Worm (Caenorhabditis elegans) whole organism, early embryonic: ENCODE results near the gene Y57A10C.11.

Experiments used
- B0310.2 ChIP-seq: sonication (generic microtip); optimal IDR thresholded peaks from 2 replicates; lab custom pipeline; 2016; ENCODE audit warnings: mild to moderate bottlenecking, missing genetic modification characterization, missing compliant biosample characterization
- F13C5.2 ChIP-seq: sonication (generic microtip); optimal IDR thresholded peaks from 2 replicates; lab custom pipeline; 2017; ENCODE audit warnings: mild to moderate bottlenecking, missing genetic modification characterization, inconsistent platforms, missing compliant biosample characterization
- aly-1 ChIP-seq: sonication (generic microtip); optimal IDR thresholded peaks from 2 replicates; lab custom pipeline; 2016; ENCODE audit warnings: missing genetic modification characterization, missing compliant biosample characterization
- ama-1 ChIP-seq: fragments of 150-350 bp; optimal IDR thresholded peaks from 2 replicates; lab custom pipeline; 2014
- ceh-13 ChIP-seq: fragments of 200-800 bp; sonication (Bioruptor generic); optimal IDR thresholded peaks from 2 replicates; lab custom pipeline; 2018; ENCODE audit warnings: mild to moderate bottlenecking, missing genetic modification characterization, missing compliant biosample characterization
- ceh-36 ChIP-seq: sonication (generic microtip); optimal IDR thresholded peaks from 2 replicates; lab custom pipeline; 2016; ENCODE audit warnings: missing genetic modification characterization, inconsistent platforms, missing compliant biosample characterization
- ets-7 ChIP-seq: sonication (generic microtip); optimal IDR thresholded peaks from 2 replicates; lab custom pipeline; 2016; ENCODE audit warnings: missing genotype, missing genetic modification characterization, missing compliant biosample characterization
- flt-1 ChIP-seq: fragments of 200-800 bp; sonication (Bioruptor generic); IDR thresholded peaks from 2 replicates; pipeline ENCODE4 v1.3.6; 2022; ENCODE audit warnings: missing genetic modification characterization, missing compliant biosample characterization
- hmbx-1 ChIP-seq: sonication (generic microtip); optimal IDR thresholded peaks from 2 replicates; lab custom pipeline; 2016; ENCODE audit warnings: mild to moderate bottlenecking, missing genetic modification characterization, missing compliant biosample characterization
- hmg-4 ChIP-seq: fragments of 200-800 bp; sonication (Bioruptor generic); optimal IDR thresholded peaks from 2 replicates; lab custom pipeline; 2018; ENCODE audit warnings: mild to moderate bottlenecking, missing genetic modification characterization, missing compliant biosample characterization
- hnd-1 ChIP-seq: sonication (generic microtip); optimal IDR thresholded peaks from 2 replicates; lab custom pipeline; 2016; ENCODE audit warnings: missing genetic modification characterization, missing compliant biosample characterization
- pes-1 ChIP-seq: fragments of 200-800 bp; sonication (Bioruptor generic); IDR thresholded peaks from 2 replicates; pipeline ENCODE4 v1.3.6; 2022; ENCODE audit warnings: missing genetic modification reagents, missing genetic modification characterization, missing compliant biosample characterization
- scrt-1 ChIP-seq: fragments of 200-800 bp; sonication (Bioruptor generic); IDR thresholded peaks from 2 replicates; pipeline ENCODE4 v1.3.6; 2022; ENCODE audit warnings: missing genetic modification characterization, missing compliant biosample characterization
- sea-1 ChIP-seq: fragments of 200-800 bp; sonication (Bioruptor generic); conservative IDR thresholded peaks from 2 replicates; pipeline ENCODE4 v1.3.6; 2022; ENCODE audit warnings: missing genetic modification characterization, missing compliant biosample characterization
- tbx-11 ChIP-seq: fragments of 200-800 bp; sonication (Bioruptor generic); IDR thresholded peaks from 2 replicates; pipeline ENCODE4 v1.3.6; 2022; ENCODE audit warnings: missing genetic modification characterization, missing compliant biosample characterization
- tbx-37 ChIP-seq: fragments of 200-800 bp; sonication (Bioruptor generic); conservative IDR thresholded peaks from 2 replicates; pipeline ENCODE4 v1.3.6; 2022; ENCODE audit warnings: missing genetic modification reagents, missing genetic modification characterization, missing compliant biosample characterization
- tra-4 ChIP-seq: sonication (generic microtip); optimal IDR thresholded peaks from 2 replicates; lab custom pipeline; 2017; ENCODE audit warnings: missing genetic modification characterization, missing compliant biosample characterization

The Y57A10C.11 gene

ce11 chrII:12389783-12390182 is 24.9 kb downstream of the Y57A10C.11 start, which contains the start of gene Y57A10B.6:
Y57A10B.6 (plus strand) TSS chrII:12390083.
- TF ChIP-seq hnd-1 (tag; lab: Kevin White, UChicago) (no peak), hmbx-1 (tag; lab: Kevin White, UChicago) (no peak), B0310.2 (tag; lab: Kevin White, UChicago) (no peak)

- no peak for TF ChIP-seq ets-7 (tag; lab: Kevin White, UChicago)
- TF ChIP-seq hnd-1 (tag; lab: Kevin White, UChicago), result no peak
- TF ChIP-seq hmbx-1 (tag; lab: Kevin White, UChicago), result no peak
- TF ChIP-seq B0310.2 (tag; lab: Kevin White, UChicago), result no peak
- no peak for TF ChIP-seq ama-1 (lab: Kevin White, UChicago)
- no peak for TF ChIP-seq ceh-36
- no peak for TF ChIP-seq flt-1 (GFP tag; lab: Robert Waterston, UW)
These were observed 26.7 kb downstream of the Y57A10C.11 start, which contains the start of gene sre-41 for ce11 chrII:12387980-12388379. sre-41 (plus strand) TSS chrII:12388280.

DNA sequence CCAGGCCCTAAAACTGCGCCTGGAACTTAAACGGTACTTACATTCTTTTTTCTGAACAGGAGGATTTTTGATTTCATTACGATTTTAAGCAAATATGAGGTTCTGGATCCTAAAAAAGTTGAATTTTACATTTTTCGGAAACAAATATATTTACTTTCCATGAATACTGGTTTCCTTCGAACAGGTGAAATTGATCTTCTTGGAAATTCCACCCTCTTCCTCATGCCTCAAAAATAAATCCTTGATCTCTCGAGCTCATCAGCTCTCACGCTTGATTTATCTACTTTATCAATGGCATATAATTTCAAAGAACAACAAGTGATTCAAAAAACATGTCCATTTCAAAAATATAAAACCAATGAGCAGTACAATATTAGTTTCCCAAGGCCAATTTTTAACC is 27.2 kb downstream of the Y57A10C.11 start:
- TF ChIP-seq pes-1 (GFP tag; lab: Robert Waterston, UW) (no peak), flt-1 (GFP tag; lab: Robert Waterston, UW) (no peak), tbx-37 (GFP tag; lab: Robert Waterston, UW) (no peak), B0310.2 (tag; lab: Kevin White, UChicago) (no peak), sea-1 (GFP tag; lab: Robert Waterston, UW) (no peak)

ce11 chrII:12386781-12387180 is 27.9 kb downstream of the Y57A10C.11 start, which contains the start of gene sre-42:
sre-42 (minus strand) TSS chrII:12386881.
- TF ChIP-seq aly-1 (tag; lab: Kevin White, UChicago), result no peak
- TF ChIP-seq F13C5.2 (tag; lab: Kevin White, UChicago), result no peak
- TF ChIP-seq sea-1 (GFP tag; lab: Robert Waterston, UW), result no peak
- no peak for TF ChIP-seq pes-1 (GFP tag; lab: Robert Waterston, UW)
- no peak for TF ChIP-seq ets-7 (tag; lab: Kevin White, UChicago)
- TF ChIP-seq tbx-37 (GFP tag; lab: Robert Waterston, UW), result no peak
- TF ChIP-seq tra-4 (tag; lab: Kevin White, UChicago), result no peak
- TF ChIP-seq ceh-13 (GFP tag; lab: Kevin White, UChicago), result no peak

DNA sequence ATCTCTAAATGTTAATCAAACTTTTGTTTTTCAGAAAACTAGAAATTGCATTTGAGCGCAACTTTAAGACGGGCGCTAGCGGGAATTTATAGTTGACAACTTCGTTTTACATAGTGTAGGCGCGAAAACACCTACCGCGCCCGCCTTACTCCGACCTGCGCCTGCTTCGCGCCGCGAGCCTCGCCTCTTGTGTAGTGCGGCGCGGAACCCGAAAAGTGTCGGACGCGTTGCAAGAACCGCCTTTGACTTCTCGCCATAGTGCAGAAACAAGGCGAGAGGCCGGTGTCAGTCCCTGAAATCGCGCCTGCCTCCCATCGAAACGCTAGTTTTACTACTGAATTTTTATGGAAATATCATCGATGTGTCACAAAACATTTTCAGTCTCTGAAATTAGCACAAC is 28.9 kb downstream of the Y57A10C.11 start:
- TF ChIP-seq ets-7 (tag; lab: Kevin White, UChicago), result no peak

DNA sequence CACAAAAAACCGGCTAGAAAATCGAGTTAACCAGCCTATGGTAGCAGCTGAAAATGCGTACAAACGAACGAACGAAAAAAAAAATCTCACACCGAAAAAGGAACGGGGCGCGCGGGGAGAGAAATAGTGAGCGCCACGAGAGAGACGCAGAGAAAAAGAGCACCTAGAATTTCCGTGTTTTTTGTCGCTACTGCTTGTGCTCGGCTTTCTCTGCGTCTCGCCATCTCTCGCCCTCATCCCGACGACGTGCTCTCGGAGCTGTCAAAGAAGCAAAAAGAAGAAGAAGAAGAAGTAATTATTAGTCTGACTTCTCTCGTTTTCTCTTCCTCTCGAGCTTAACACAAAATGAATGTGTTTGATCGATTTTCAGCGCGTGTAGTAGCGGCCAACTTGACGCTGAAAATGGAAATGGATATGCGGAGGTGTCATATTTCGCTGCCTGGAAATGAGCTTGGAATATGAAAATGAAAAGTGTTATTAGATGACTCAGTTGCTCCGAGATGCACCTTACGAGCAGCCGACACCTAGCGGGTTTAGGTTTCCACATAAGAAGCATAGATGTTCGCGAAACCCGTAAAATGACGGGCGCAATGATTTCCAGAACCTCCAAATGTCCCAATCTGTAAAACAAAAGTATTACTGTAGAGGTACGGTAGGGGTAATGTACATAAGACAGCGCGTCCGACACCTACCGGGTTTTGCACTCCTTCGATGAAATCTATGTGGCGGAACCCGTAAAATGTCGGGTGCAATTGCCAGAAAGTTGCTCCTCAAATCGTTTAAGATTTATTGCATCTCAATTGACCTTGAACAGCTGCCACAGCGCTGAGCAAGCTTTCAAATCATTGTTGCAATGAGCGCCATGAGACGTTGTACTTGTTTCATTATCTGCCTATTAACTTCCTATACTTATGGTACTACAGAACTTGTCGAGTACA is 31.8 kb downstream of the Y57A10C.11 start, which contains the start of gene btb-14:
Gene btb-14, plus strand, starts transcription at position 839 of the 938 bp plus-strand sequence.
- TF ChIP-seq hmbx-1 (tag; lab: Kevin White, UChicago) (no peak), scrt-1 (no peak), ama-1 (lab: Kevin White, UChicago) (no peak), tbx-37 (GFP tag; lab: Robert Waterston, UW) (no peak), hnd-1 (tag; lab: Kevin White, UChicago) (no peak), ets-7 (tag; lab: Kevin White, UChicago) (no peak), F13C5.2 (tag; lab: Kevin White, UChicago) (no peak), tbx-11 (GFP tag; lab: Robert Waterston, UW) (no peak), pes-1 (GFP tag; lab: Robert Waterston, UW) (no peak), tra-4 (tag; lab: Kevin White, UChicago) (no peak), B0310.2 (tag; lab: Kevin White, UChicago) (no peak), aly-1 (tag; lab: Kevin White, UChicago) (no peak), sea-1 (GFP tag; lab: Robert Waterston, UW) (no peak), ceh-36 (no peak), ceh-13 (GFP tag; lab: Kevin White, UChicago) (no peak), flt-1 (GFP tag; lab: Robert Waterston, UW) (no peak)

DNA sequence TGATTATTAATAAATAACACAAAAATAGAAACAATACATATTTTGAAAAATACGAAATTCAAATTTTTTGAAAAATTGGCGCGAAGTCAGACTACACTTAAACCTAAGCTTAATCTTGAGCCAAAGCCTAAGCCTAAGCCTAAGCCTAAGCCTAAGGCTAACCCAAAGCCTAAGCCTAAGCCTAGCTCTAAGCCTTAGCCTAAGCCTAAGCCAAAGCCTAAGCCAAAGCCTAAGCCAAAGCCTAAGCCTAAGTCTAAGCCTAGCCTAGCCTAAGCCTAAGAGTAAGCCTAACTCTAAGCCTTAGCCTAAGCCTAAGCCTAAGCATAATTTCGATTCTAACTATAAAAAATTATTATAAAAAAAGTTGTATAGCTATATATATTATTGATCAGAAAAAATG is 33.8 kb downstream of the Y57A10C.11 start:
- TF ChIP-seq ceh-36 (peak; percentile 76), F13C5.2 (tag; lab: Kevin White, UChicago) (no peak)

- TF ChIP-seq hmg-4 (GFP tag; lab: Kevin White, UChicago) (no peak), aly-1 (tag; lab: Kevin White, UChicago) (no peak), F13C5.2 (tag; lab: Kevin White, UChicago) (no peak), ceh-36 (no peak), tra-4 (tag; lab: Kevin White, UChicago) (no peak), B0310.2 (tag; lab: Kevin White, UChicago) (no peak), pes-1 (GFP tag; lab: Robert Waterston, UW) (no peak), sea-1 (GFP tag; lab: Robert Waterston, UW) (no peak), ama-1 (lab: Kevin White, UChicago) (no peak), flt-1 (GFP tag; lab: Robert Waterston, UW) (no peak), tbx-37 (GFP tag; lab: Robert Waterston, UW) (no peak), tbx-11 (GFP tag; lab: Robert Waterston, UW) (no peak), hnd-1 (tag; lab: Kevin White, UChicago) (no peak), scrt-1 (no peak)
These were observed 35.3 kb downstream of the Y57A10C.11 start, which contains the start of gene marc-5 for ce11 chrII:12379430-12379829. marc-5 (minus strand) TSS chrII:12379530.
